Worm (Caenorhabditis elegans): ENCODE data around the gene clec-262.

DNA sequence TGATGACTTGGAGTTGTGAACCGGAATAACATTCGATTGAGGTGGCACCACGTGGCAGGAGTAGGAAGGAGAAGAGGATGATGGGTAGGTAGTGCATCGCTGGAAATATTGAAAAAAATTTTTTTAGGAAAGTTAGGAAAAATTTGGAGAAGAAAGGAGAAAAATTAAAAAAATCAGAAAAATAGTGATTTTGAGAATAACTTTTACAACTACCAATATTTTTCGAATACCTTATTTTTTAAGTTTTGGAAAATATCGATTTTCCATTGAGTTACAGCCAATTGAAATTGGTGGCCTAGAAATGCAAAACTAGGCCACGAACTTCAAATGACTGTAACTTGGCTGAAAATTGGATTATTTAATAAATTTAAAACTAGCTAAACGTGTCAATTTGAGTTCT, 23.6 kb downstream of the clec-262 start, which contains the start of gene Y38H6A.5:
- TF ChIP-seq rcor-1 (GFP tag; IDR thresholded peaks at IDR 0.05): no peak
- no peak for TF ChIP-seq pha-4 (tag; optimal IDR thresholded peaks at IDR 0.05)
